Worm (Caenorhabditis elegans) whole organism, L2 larva: Measurements from ENCODE around the gene gcy-31.
A peak's percentile ranks its signal among the peaks of the same experiment; 100 is the strongest.

Experiments used
- C34F6.9 ChIP-seq: fragments of 150-350 bp; optimal IDR thresholded peaks from 2 replicates; lab custom pipeline; 2014; ENCODE audit warnings: missing biosample characterization, missing genetic modification characterization
- F13H6.1 ChIP-seq: sonication (generic microtip); optimal IDR thresholded peaks from 2 replicates; lab custom pipeline; 2016; ENCODE audit warnings: missing genetic modification characterization, missing compliant biosample characterization
- Y55F3AM.14 ChIP-seq: fragments of 200-800 bp; sonication (Bioruptor generic); optimal IDR thresholded peaks from 2 replicates; lab custom pipeline; 2018; ENCODE audit warnings: mild to moderate bottlenecking, missing genetic modification characterization, missing compliant biosample characterization
- ZK546.5 ChIP-seq: sonication (generic microtip); optimal IDR thresholded peaks from 2 replicates; lab custom pipeline; 2017; ENCODE audit warnings: missing biosample characterization, missing genetic modification characterization
- alr-1 ChIP-seq: fragments of 150-350 bp; optimal IDR thresholded peaks from 2 replicates; lab custom pipeline; 2014; ENCODE audit warnings: missing biosample characterization, missing genetic modification characterization
- aly-2 ChIP-seq: fragments of 150-350 bp; optimal IDR thresholded peaks from 2 replicates; lab custom pipeline; 2014; ENCODE audit warnings: missing biosample characterization, missing genetic modification characterization
- ama-1 ChIP-seq: fragments of 150-350 bp; optimal IDR thresholded peaks from 2 replicates; lab custom pipeline; 2018; ENCODE audit warnings: inconsistent platforms
- ceh-16 ChIP-seq: fragments of 150-350 bp; optimal IDR thresholded peaks from 2 replicates; lab custom pipeline; 2014; ENCODE audit warnings: missing biosample characterization, missing genetic modification characterization
- ceh-82 ChIP-seq: fragments of 150-350 bp; optimal IDR thresholded peaks from 2 replicates; lab custom pipeline; 2014; ENCODE audit warnings: missing biosample characterization, missing genetic modification characterization
- crh-2 ChIP-seq: sonication (generic microtip); optimal IDR thresholded peaks from 2 replicates; lab custom pipeline; 2017; ENCODE audit warnings: missing biosample characterization, missing genetic modification characterization
- dmd-4 ChIP-seq: sonication (generic microtip); optimal IDR thresholded peaks from 2 replicates; lab custom pipeline; 2017; ENCODE audit warnings: missing biosample characterization, missing genetic modification characterization
- egl-27 ChIP-seq: sonication (generic microtip); optimal IDR thresholded peaks from 3 replicates; lab custom pipeline; 2017; ENCODE audit warnings: missing biosample characterization, missing genetic modification reagents, missing genetic modification characterization
- elt-1 ChIP-seq: fragments of 150-350 bp; optimal IDR thresholded peaks from 2 replicates; lab custom pipeline; 2014; ENCODE audit warnings: missing biosample characterization, missing genetic modification characterization
- fos-1 ChIP-seq: fragments of 150-350 bp; optimal IDR thresholded peaks from 2 replicates; lab custom pipeline; 2014; ENCODE audit warnings: missing biosample characterization, missing genetic modification characterization
- gmeb-1 ChIP-seq: fragments of 150-350 bp; optimal IDR thresholded peaks from 2 replicates; lab custom pipeline; 2014; ENCODE audit warnings: missing biosample characterization, missing genetic modification characterization
- lin-11 ChIP-seq: fragments of 150-350 bp; sonication (generic microtip); optimal IDR thresholded peaks from 2 replicates; lab custom pipeline; 2014; ENCODE audit warnings: missing biosample characterization, missing genetic modification characterization, inconsistent platforms, mixed read lengths
- lin-13 ChIP-seq: fragments of 150-350 bp; optimal IDR thresholded peaks from 2 replicates; lab custom pipeline; 2014; ENCODE audit warnings: missing biosample characterization, missing genetic modification reagents, missing genetic modification characterization
- lin-39 ChIP-seq: fragments of 150-350 bp; optimal IDR thresholded peaks from 2 replicates; lab custom pipeline; 2014; ENCODE audit warnings: missing biosample characterization, missing genetic modification reagents, missing genetic modification characterization
- lsy-2 ChIP-seq, 2 experiments: fragments of 150-350 bp in 1 of 2; sonication (generic microtip) in 1 of 2; optimal IDR thresholded peaks; 2 replicates each; lab custom pipeline; 2014 to 2017; ENCODE audit warnings: missing biosample characterization in 2 of 2, missing genetic modification characterization in 2 of 2
- mab-5 ChIP-seq: fragments of 150-350 bp; optimal IDR thresholded peaks from 2 replicates; lab custom pipeline; 2014; ENCODE audit warnings: missing biosample characterization, missing genetic modification characterization
- mbf-1 ChIP-seq: sonication (generic microtip); optimal IDR thresholded peaks from 2 replicates; lab custom pipeline; 2017; ENCODE audit warnings: missing biosample characterization, missing genetic modification characterization
- mdl-1 ChIP-seq, 2 experiments: fragments of 150-350 bp in 1 of 2; sonication (generic microtip) in 1 of 2; optimal IDR thresholded peaks; 2 replicates each; lab custom pipeline; 2017; ENCODE audit warnings: missing biosample characterization in 2 of 2, missing genetic modification characterization in 2 of 2
- nhr-10 ChIP-seq: sonication (generic microtip); optimal IDR thresholded peaks from 2 replicates; lab custom pipeline; 2017; ENCODE audit warnings: missing biosample characterization, missing genetic modification characterization
- nhr-11 ChIP-seq: fragments of 150-350 bp; optimal IDR thresholded peaks from 2 replicates; lab custom pipeline; 2014; ENCODE audit warnings: missing biosample characterization, missing genetic modification characterization
- nhr-12 ChIP-seq: fragments of 150-350 bp; optimal IDR thresholded peaks from 2 replicates; lab custom pipeline; 2014; ENCODE audit warnings: missing biosample characterization, missing genetic modification characterization
- nhr-129 ChIP-seq: fragments of 150-350 bp; optimal IDR thresholded peaks from 2 replicates; lab custom pipeline; 2014; ENCODE audit warnings: missing biosample characterization, missing genetic modification characterization
- nhr-21 ChIP-seq: fragments of 150-350 bp; optimal IDR thresholded peaks from 2 replicates; lab custom pipeline; 2014; ENCODE audit warnings: missing biosample characterization, missing genetic modification characterization
- nhr-237 ChIP-seq: fragments of 150-350 bp; optimal IDR thresholded peaks from 2 replicates; lab custom pipeline; 2014; ENCODE audit warnings: missing biosample characterization, missing genetic modification characterization
- nhr-25 ChIP-seq: fragments of 150-350 bp; sonication (generic microtip); optimal IDR thresholded peaks from 3 replicates; lab custom pipeline; 2014; ENCODE audit warnings: missing biosample characterization, missing genetic modification characterization
- nhr-6 ChIP-seq: fragments of 150-350 bp; optimal IDR thresholded peaks from 2 replicates; lab custom pipeline; 2014; ENCODE audit warnings: missing biosample characterization, missing genetic modification characterization
- nhr-77 ChIP-seq: fragments of 150-350 bp; optimal IDR thresholded peaks from 2 replicates; lab custom pipeline; 2014; ENCODE audit warnings: missing biosample characterization, missing genetic modification characterization
- peb-1 ChIP-seq: fragments of 150-350 bp; optimal IDR thresholded peaks from 2 replicates; lab custom pipeline; 2014; ENCODE audit warnings: missing biosample characterization, missing genetic modification characterization
- sem-4 ChIP-seq: fragments of 150-350 bp; optimal IDR thresholded peaks from 2 replicates; lab custom pipeline; 2014; ENCODE audit warnings: missing biosample characterization, missing genetic modification reagents, missing genetic modification characterization
- skn-1 ChIP-seq: sonication (generic microtip); optimal IDR thresholded peaks from 2 replicates; lab custom pipeline; 2017; ENCODE audit warnings: missing biosample characterization, missing genetic modification characterization
- sma-3 ChIP-seq: sonication (generic microtip); optimal IDR thresholded peaks from 2 replicates; lab custom pipeline; 2016; ENCODE audit warnings: missing genetic modification reagents, missing genetic modification characterization, missing compliant biosample characterization
- sma-9 ChIP-seq, 2 experiments: fragments of 150-350 bp in 1 of 2; sonication (generic microtip) in 1 of 2; optimal IDR thresholded peaks; 2 replicates each; lab custom pipeline; 2014 to 2016; ENCODE audit warnings: missing genetic modification characterization in 2 of 2, mild to moderate bottlenecking in 1 of 2, missing biosample characterization in 1 of 2, missing compliant biosample characterization in 1 of 2, missing genetic modification reagents in 1 of 2, moderate library complexity in 1 of 2
- snpc-4 ChIP-seq: fragments of 150-350 bp; optimal IDR thresholded peaks from 2 replicates; lab custom pipeline; 2014; ENCODE audit warnings: missing biosample characterization, missing genetic modification characterization
- unc-55 ChIP-seq: fragments of 150-350 bp; sonication (generic microtip); optimal IDR thresholded peaks from 3 replicates; lab custom pipeline; 2014; ENCODE audit warnings: missing biosample characterization, missing genetic modification reagents, missing genetic modification characterization
- zag-1 ChIP-seq: fragments of 150-350 bp; optimal IDR thresholded peaks from 2 replicates; lab custom pipeline; 2014; ENCODE audit warnings: missing biosample characterization, missing genetic modification characterization
- ztf-1 ChIP-seq: fragments of 200-800 bp; sonication (Bioruptor generic); conservative IDR thresholded peaks from 2 replicates; pipeline ENCODE4 v1.3.6; 2022; ENCODE audit warnings: missing genetic modification characterization, missing compliant biosample characterization
- ztf-11 ChIP-seq: sonication (generic microtip); optimal IDR thresholded peaks from 2 replicates; lab custom pipeline; 2017; ENCODE audit warnings: missing biosample characterization, missing genetic modification characterization
- ztf-4 ChIP-seq: fragments of 150-350 bp; optimal IDR thresholded peaks from 2 replicates; lab custom pipeline; 2014; ENCODE audit warnings: missing biosample characterization, missing genetic modification characterization

Gene gcy-31

ce11 chrX:2401883-2402282, 25.4 kb downstream of the gcy-31 start, which contains the start of gene dhhc-9 (continued):
- TF ChIP-seq dmd-4 (tag; lab: Kevin White, UChicago): no peak
- TF ChIP-seq nhr-12 (tag; lab: Kevin White, UChicago): no peak
- no peak for TF ChIP-seq nhr-77 (tag; lab: Kevin White, UChicago)
- TF ChIP-seq egl-27: peak; percentile 28
- no peak for TF ChIP-seq nhr-237 (tag; lab: Kevin White, UChicago)
- TF ChIP-seq ceh-16 (tag; lab: Kevin White, UChicago): no peak
- TF ChIP-seq F13H6.1: peak; percentile 86
- peak; percentile 38 for TF ChIP-seq nhr-6
- no peak for TF ChIP-seq lin-13 (GFP tag; lab: Kevin White, UChicago)
- no peak for TF ChIP-seq ama-1
- TF ChIP-seq nhr-21 (tag; lab: Kevin White, UChicago): no peak
- TF ChIP-seq, all 48 proteins: peak for 16

- TF ChIP-seq dmd-4 (tag; lab: Kevin White, UChicago): no peak
- TF ChIP-seq ztf-11 (tag; lab: Kevin White, UChicago): no peak
- TF ChIP-seq alr-1 (tag; lab: Kevin White, UChicago): no peak
- no peak for TF ChIP-seq ZK546.5 (tag; lab: Kevin White, UChicago)
- no peak for TF ChIP-seq ceh-16 (tag; lab: Kevin White, UChicago)
- no peak for TF ChIP-seq skn-1
- TF ChIP-seq mab-5 (tag; lab: Kevin White, UChicago): no peak
- no peak for TF ChIP-seq lin-13 (GFP tag; lab: Kevin White, UChicago)
- TF ChIP-seq peb-1: no peak
- TF ChIP-seq nhr-25: no peak
- TF ChIP-seq nhr-77 (tag; lab: Kevin White, UChicago): no peak
- TF ChIP-seq snpc-4: no peak
- TF ChIP-seq C34F6.9 (tag; lab: Kevin White, UChicago): no peak
- TF ChIP-seq lsy-2 (tag; optimal IDR thresholded peaks at IDR 0.05; lab: Kevin White, UChicago): no peak
- no peak for TF ChIP-seq sma-9 (GFP tag; optimal IDR thresholded peaks at IDR 0.05; lab: Kevin White, UChicago)
- TF ChIP-seq sma-9 (tag; optimal IDR thresholded peaks at IDR 0.05; lab: Kevin White, UChicago): no peak
Measured at ce11 chrX:2394983-2395382, 32.3 kb downstream of the gcy-31 start, which contains the start of gene C43H6.6. Gene C43H6.6 (plus strand): TSS chrX:2395283.

ce11 chrX:2386922-2387566, 40.3 kb downstream of the gcy-31 start:
- TF ChIP-seq sma-9 (GFP tag; optimal IDR thresholded peaks at IDR 0.05; lab: Kevin White, UChicago) (peak; percentile 51), sma-9 (tag; optimal IDR thresholded peaks at IDR 0.05; lab: Kevin White, UChicago) (no peak), ztf-1 (GFP tag; lab: Robert Waterston, UW) (no peak), sma-3 (peak; percentile 8), ceh-82 (no peak)

ce11 chrX:2385453-2385852, 41.9 kb downstream of the gcy-31 start, which contains the start of gene F47G3.1:
Gene F47G3.1 (plus strand): TSS chrX:2385753.
- no peak for TF ChIP-seq crh-2
- TF ChIP-seq mdl-1 (tag; optimal IDR thresholded peaks at IDR 0.05; lab: Kevin White, UChicago): no peak
- TF ChIP-seq nhr-77 (tag; lab: Kevin White, UChicago): no peak
- no peak for TF ChIP-seq Y55F3AM.14
- TF ChIP-seq egl-27: no peak
- no peak for TF ChIP-seq mbf-1 (tag; lab: Kevin White, UChicago)
- TF ChIP-seq dmd-4 (tag; lab: Kevin White, UChicago): no peak

ce11 chrX:2382227-2382626, 45.1 kb downstream of the gcy-31 start:
- peak; percentile 59 for TF ChIP-seq F13H6.1
- TF ChIP-seq ZK546.5 (tag; lab: Kevin White, UChicago): no peak
- no peak for TF ChIP-seq dmd-4 (tag; lab: Kevin White, UChicago)
- TF ChIP-seq nhr-6: no peak
- TF ChIP-seq mbf-1 (tag; lab: Kevin White, UChicago): no peak
- peak; percentile 6 for TF ChIP-seq ztf-4 (tag; lab: Kevin White, UChicago)
- no peak for TF ChIP-seq elt-1 (tag; lab: Kevin White, UChicago)
- no peak for TF ChIP-seq alr-1 (tag; lab: Kevin White, UChicago)
- TF ChIP-seq ztf-1 (GFP tag; lab: Robert Waterston, UW): no peak
- peak; percentile 35 for TF ChIP-seq sem-4
- no peak for TF ChIP-seq lin-39 (tag; lab: Kevin White, UChicago)
- TF ChIP-seq nhr-25: peak; percentile 50
- TF ChIP-seq sma-3: peak; percentile 75
- TF ChIP-seq nhr-12 (tag; lab: Kevin White, UChicago): no peak
- TF ChIP-seq fos-1 (tag; lab: Kevin White, UChicago): no peak
- no peak for TF ChIP-seq mab-5 (tag; lab: Kevin White, UChicago)
- no peak for TF ChIP-seq skn-1
- peak; percentile 17 for TF ChIP-seq lin-11 (tag; lab: Kevin White, UChicago)
- TF ChIP-seq zag-1 (tag; lab: Kevin White, UChicago): no peak
- TF ChIP-seq nhr-10: no peak
- no peak for TF ChIP-seq ztf-11 (tag; lab: Kevin White, UChicago)
- peak; percentile 30 for TF ChIP-seq nhr-129 (tag; lab: Kevin White, UChicago)
- no peak for TF ChIP-seq mdl-1 (tag; optimal IDR thresholded peaks at IDR 0.05; lab: Kevin White, UChicago)
- peak; percentile 30 to 79 for TF ChIP-seq lsy-2 (tag; optimal IDR thresholded peaks at IDR 0.05; lab: Kevin White, UChicago)
- no peak for TF ChIP-seq peb-1
- no peak for TF ChIP-seq nhr-77 (tag; lab: Kevin White, UChicago)
- no peak for TF ChIP-seq aly-2 (tag; lab: Kevin White, UChicago)
- no peak for TF ChIP-seq Y55F3AM.14
- TF ChIP-seq nhr-21 (tag; lab: Kevin White, UChicago): peak; percentile 50
- no peak for TF ChIP-seq nhr-11 (tag; lab: Kevin White, UChicago)
- peak; percentile 71 for TF ChIP-seq unc-55
- peak; percentile 56 for TF ChIP-seq gmeb-1 (tag; lab: Kevin White, UChicago)
